Worm (Caenorhabditis elegans): Measurements from ENCODE around the gene srx-137.

Gene srx-137

DNA sequence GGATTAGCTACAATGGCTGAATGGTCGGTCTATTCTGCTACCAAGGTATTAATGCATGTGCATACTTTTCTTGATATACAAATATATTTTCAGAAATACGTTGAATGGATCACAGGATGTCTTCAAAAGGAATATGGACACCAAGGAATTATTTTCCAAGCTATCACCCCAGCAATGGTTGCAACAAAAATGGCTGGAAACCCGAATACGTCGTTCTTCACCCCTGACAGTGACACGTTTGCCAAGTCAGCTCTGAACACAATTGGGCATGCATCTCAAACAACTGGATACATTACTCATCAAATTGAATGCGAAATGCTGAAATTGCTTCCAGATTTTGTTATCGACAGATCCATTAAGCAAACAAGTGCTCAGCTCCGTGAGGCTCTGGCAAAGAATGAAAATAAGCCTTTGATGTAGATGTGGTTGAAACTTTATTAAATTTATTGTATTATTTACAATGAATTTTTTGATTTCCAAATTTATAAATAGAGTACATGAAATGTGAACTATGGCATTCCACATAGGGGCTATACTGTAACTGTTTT is 45.0 kb downstream of the srx-137 start:
- TF ChIP-seq flt-1 (GFP tag; IDR thresholded peaks at IDR 0.05) (no peak), ztf-23 (GFP tag; IDR thresholded peaks at IDR 0.05) (no peak), T22C8.4 (GFP tag; IDR thresholded peaks at IDR 0.05) (no peak), med-1 (GFP tag; optimal IDR thresholded peaks at IDR 0.05; ENCODE audit: insufficient read depth) (no peak), tab-1 (GFP tag; IDR thresholded peaks at IDR 0.05) (no peak), ztf-29 (GFP tag; IDR thresholded peaks at IDR 0.05) (no peak), klf-2 (GFP tag; conservative IDR thresholded peaks at IDR 0.05) (no peak), cog-1 (tag; optimal IDR thresholded peaks at IDR 0.05) (no peak), ref-1 (GFP tag; conservative IDR thresholded peaks at IDR 0.05) (no peak)

DNA sequence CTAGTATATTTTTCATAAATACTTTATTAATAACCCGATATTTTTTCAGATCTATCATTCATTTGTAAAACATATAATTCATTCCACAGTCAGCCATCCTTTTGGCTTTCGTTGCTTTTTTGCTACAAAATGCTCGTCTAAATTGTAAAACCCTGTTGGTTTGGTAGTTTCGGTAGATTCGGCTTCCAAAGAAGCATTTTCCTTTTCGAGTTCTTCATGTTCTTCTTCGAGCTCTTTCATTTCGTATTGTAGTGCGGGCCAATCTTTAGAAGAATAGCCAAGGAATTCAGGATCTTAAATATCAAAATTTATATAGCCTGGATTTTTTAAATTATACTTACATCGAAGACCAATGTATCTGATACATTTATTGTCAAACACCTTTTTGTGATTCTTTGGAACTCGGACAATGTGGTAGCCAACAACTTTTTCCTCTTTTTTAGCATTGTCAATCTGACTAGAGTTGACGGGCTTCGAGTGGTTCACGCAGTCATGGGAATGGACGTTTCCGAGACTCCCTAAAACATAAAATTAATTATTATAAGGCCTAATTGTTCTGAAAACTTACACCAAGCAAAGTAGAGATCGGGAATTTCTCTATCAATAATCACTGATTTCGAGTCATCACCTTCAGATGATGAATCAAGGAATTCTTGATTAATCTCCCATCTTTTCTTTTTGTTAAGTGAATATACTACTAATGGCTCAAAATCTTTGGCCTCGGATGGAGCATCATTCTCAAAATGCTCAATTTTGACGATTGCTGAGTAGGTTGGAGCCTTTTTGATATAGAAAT is 45.7 kb downstream of the srx-137 start:
- TF ChIP-seq med-1 (GFP tag; optimal IDR thresholded peaks at IDR 0.05; ENCODE audit: insufficient read depth) (no peak), ztf-23 (GFP tag; IDR thresholded peaks at IDR 0.05) (no peak), ztf-29 (GFP tag; IDR thresholded peaks at IDR 0.05) (no peak), flt-1 (GFP tag; IDR thresholded peaks at IDR 0.05) (no peak), klf-2 (GFP tag; conservative IDR thresholded peaks at IDR 0.05) (no peak), cog-1 (tag; optimal IDR thresholded peaks at IDR 0.05) (no peak), tab-1 (GFP tag; IDR thresholded peaks at IDR 0.05) (no peak), ref-1 (GFP tag; conservative IDR thresholded peaks at IDR 0.05) (no peak), T22C8.4 (GFP tag; IDR thresholded peaks at IDR 0.05) (no peak)

DNA sequence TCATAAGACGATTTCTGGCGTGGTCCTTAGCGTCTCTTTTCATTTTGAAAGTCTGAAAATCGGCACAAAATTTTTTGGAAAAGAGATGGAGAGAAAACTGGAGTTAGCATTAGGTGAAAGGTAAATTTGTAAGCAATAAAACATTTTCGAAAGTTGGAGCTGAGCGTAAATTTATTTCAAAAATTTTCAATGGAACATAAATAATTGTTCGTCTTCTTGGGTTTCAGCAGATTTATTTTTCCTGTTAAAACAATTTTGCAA is 46.2 kb downstream of the srx-137 start, which contains the start of gene C06B3.6:
Gene C06B3.6, minus strand, starts transcription at position 52 of the 261 bp plus-strand sequence.
- TF ChIP-seq ztf-23 (GFP tag; IDR thresholded peaks at IDR 0.05) (no peak), ztf-29 (GFP tag; IDR thresholded peaks at IDR 0.05) (no peak), cog-1 (tag; optimal IDR thresholded peaks at IDR 0.05) (no peak), T22C8.4 (GFP tag; IDR thresholded peaks at IDR 0.05) (no peak), ref-1 (GFP tag; conservative IDR thresholded peaks at IDR 0.05) (no peak), klf-2 (GFP tag; conservative IDR thresholded peaks at IDR 0.05) (no peak), med-1 (GFP tag; optimal IDR thresholded peaks at IDR 0.05; ENCODE audit: insufficient read depth) (no peak), flt-1 (GFP tag; IDR thresholded peaks at IDR 0.05) (no peak), tab-1 (GFP tag; IDR thresholded peaks at IDR 0.05) (no peak)

DNA sequence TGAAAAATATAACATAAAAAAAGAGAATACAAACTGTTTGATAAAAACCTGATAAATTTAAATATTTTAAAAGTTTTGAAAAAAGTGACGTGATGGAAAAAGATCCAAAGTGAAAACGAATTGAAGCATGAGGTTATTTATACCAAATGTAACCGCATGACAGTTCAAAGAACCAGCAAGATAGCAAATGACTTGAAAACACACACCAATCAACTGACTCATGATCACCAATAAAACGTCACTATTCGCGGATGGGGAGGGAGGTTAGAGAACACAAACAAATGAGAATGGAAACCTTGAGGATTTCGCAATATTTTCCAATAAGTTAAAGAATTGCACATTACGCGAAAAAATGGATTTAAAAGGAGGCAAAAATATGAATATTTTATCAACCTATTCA is 46.8 kb downstream of the srx-137 start, which contains the start of gene C06B3.7:
Gene C06B3.7, plus strand, starts transcription at position 287 of the 400 bp plus-strand sequence.
- TF ChIP-seq flt-1 (GFP tag; IDR thresholded peaks at IDR 0.05), result no peak
- TF ChIP-seq ztf-23 (GFP tag; IDR thresholded peaks at IDR 0.05), result no peak
- TF ChIP-seq T22C8.4 (GFP tag; IDR thresholded peaks at IDR 0.05), result no peak
- TF ChIP-seq med-1 (GFP tag; optimal IDR thresholded peaks at IDR 0.05; ENCODE audit: insufficient read depth), result no peak
- TF ChIP-seq klf-2 (GFP tag; conservative IDR thresholded peaks at IDR 0.05), result no peak
- TF ChIP-seq tab-1 (GFP tag; IDR thresholded peaks at IDR 0.05), result no peak
- TF ChIP-seq ztf-29 (GFP tag; IDR thresholded peaks at IDR 0.05), result no peak
